Fruit fly (Drosophila melanogaster): Measurements from ENCODE around the gene CG34178.

Gene CG34178

DNA sequence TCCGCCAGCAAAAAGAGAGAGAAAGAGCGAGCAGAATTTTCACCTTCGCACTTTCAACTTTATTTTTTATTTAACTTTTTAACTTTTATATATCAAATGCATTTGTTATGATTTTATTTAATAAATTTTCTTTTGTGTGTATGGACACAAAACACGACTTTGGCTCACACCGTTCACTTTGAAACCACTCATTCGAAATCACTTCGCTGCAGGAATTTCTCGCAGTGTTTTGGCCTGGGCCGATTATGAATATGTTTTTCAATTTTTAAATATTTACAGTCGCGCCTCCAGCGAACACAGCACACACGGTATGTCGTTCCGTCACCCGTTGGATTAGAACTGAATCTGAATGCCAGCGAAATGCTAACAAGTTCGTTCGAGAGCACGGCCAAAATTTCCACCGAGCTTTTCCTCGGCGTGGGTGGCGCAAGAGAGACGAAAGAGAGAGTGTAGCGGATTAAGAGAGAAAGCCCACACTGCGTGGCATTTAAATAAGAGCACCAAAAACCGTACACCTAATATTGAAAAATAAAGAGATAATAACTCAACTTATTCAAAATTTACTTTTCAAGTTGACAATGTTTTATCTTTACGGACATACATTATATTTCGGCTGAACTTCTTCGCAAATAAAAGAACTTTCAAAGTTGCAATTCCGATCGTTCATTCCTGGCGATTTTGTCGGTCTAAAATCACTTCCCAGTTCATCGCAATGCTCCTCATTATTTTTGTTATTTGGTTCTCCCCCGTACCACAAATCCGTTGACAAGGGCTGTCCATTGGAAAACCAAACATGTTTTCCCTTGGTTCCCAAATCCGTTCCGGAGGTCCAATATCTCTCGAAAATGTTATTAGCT lies 7.4 kb downstream of the CG34178 start, which contains the start of gene CG15431 (continued):
- TF ChIP-seq CG17328 (GFP tag; IDR thresholded peaks at IDR 0.05) = 0 out of 2 replicates have a peak, but pooled peaks have one; percentile 36
- no peak for TF ChIP-seq sqz (GFP tag; optimal IDR thresholded peaks at IDR 0.05)
- TF ChIP-seq Chrac-16 (GFP tag; optimal IDR thresholded peaks at IDR 0.05) = no peak
- TF ChIP-seq NC2β (GFP tag; optimal IDR thresholded peaks at IDR 0.05) = no peak
- peak; percentile 19 for TF ChIP-seq Hand (GFP tag; optimal IDR thresholded peaks at IDR 0.05)
- no peak for TF ChIP-seq inv (GFP tag; IDR thresholded peaks at IDR 0.05; ENCODE audit: partially characterized antibody)
- peak; percentile 79 for TF ChIP-seq CG7556 (GFP tag; optimal IDR thresholded peaks at IDR 0.05)
- TF ChIP-seq nerfin-2 (GFP tag; IDR thresholded peaks at IDR 0.05; ENCODE audit: partially characterized antibody) = no peak
- no peak for TF ChIP-seq CG11696 (GFP tag; IDR thresholded peaks at IDR 0.05)
- no peak for TF ChIP-seq oc (tag; optimal IDR thresholded peaks at IDR 0.05)
- peak; percentile 55; the same call in 1 of the 2 replicates for TF ChIP-seq Ada2b (GFP tag; IDR thresholded peaks at IDR 0.05)
- TF ChIP-seq mam (GFP tag; optimal IDR thresholded peaks at IDR 0.05) = peak; percentile 44
- no peak for TF ChIP-seq danr (GFP tag; IDR thresholded peaks at IDR 0.05)
- no peak for TF ChIP-seq sc (optimal IDR thresholded peaks at IDR 0.05)
- no peak for TF ChIP-seq sc (GFP tag; optimal IDR thresholded peaks at IDR 0.05)
- no peak for TF ChIP-seq maf-S (GFP tag; optimal IDR thresholded peaks at IDR 0.05)
- peak; percentile 65; the same call in 2 of the 3 replicates for TF ChIP-seq H15 (GFP tag; IDR thresholded peaks at IDR 0.05)
- TF ChIP-seq Ets65A (GFP tag) = peak; percentile 71
- TF ChIP-seq CG8944 (GFP tag; optimal IDR thresholded peaks at IDR 0.05) = no peak
- TF ChIP-seq tna (GFP tag; IDR thresholded peaks at IDR 0.05; ENCODE audit: partially characterized antibody) = no peak
- no peak for TF ChIP-seq CG1792 (GFP tag; optimal IDR thresholded peaks at IDR 0.05)
- no peak for TF ChIP-seq pnt (GFP tag; optimal IDR thresholded peaks at IDR 0.05)
- TF ChIP-seq Neu2 (GFP tag; optimal IDR thresholded peaks at IDR 0.05; ENCODE audit: borderline replicate concordance) = no peak
- peak; percentile 76 for TF ChIP-seq vvl (GFP tag; IDR thresholded peaks at IDR 0.05)
- TF ChIP-seq ems (GFP tag; optimal IDR thresholded peaks at IDR 0.05) = peak; percentile 20
- peak; percentile 59 for TF ChIP-seq sisA (GFP tag; IDR thresholded peaks at IDR 0.05)
- TF ChIP-seq CG11085 (GFP tag; IDR thresholded peaks at IDR 0.05) = no peak
- TF ChIP-seq CG15479 (GFP tag; optimal IDR thresholded peaks at IDR 0.05) = no peak
- no peak for TF ChIP-seq CG10565 (GFP tag; optimal IDR thresholded peaks at IDR 0.05)
- peak; percentile 25; the same call in 1 of the 2 replicates for TF ChIP-seq CG4404 (GFP tag; IDR thresholded peaks at IDR 0.05)
- no peak for TF ChIP-seq dan (GFP tag; IDR thresholded peaks at IDR 0.05)
- no peak for TF ChIP-seq CG34376 (GFP tag; optimal IDR thresholded peaks at IDR 0.05)
- no peak for TF ChIP-seq grn (GFP tag; optimal IDR thresholded peaks at IDR 0.05)
- TF ChIP-seq CG7839 (tag; optimal IDR thresholded peaks at IDR 0.05) = peak; percentile 61
- TF ChIP-seq CG7987 (GFP tag; optimal IDR thresholded peaks at IDR 0.05) = no peak
- no peak for TF ChIP-seq CG8089 (GFP tag; optimal IDR thresholded peaks at IDR 0.05)
- TF ChIP-seq CG12769 (tag; optimal IDR thresholded peaks at IDR 0.05) = no peak
- TF ChIP-seq ssp (GFP tag; IDR thresholded peaks at IDR 0.05) = 0 out of 2 replicates have a peak, but pooled peaks have one; percentile 20
- TF ChIP-seq chn (GFP tag; optimal IDR thresholded peaks at IDR 0.05) = peak; percentile 14
- TF ChIP-seq CG9932 (GFP tag; IDR thresholded peaks at IDR 0.05) = peak; percentile 61
- no peak for TF ChIP-seq pum (GFP tag; optimal IDR thresholded peaks at IDR 0.05)
- TF ChIP-seq CG13624 (GFP tag; optimal IDR thresholded peaks at IDR 0.05) = peak; percentile 25
- TF ChIP-seq Dref (GFP tag; IDR thresholded peaks at IDR 0.05) = no peak
- no peak for TF ChIP-seq otp (GFP tag; IDR thresholded peaks at IDR 0.05)
- TF ChIP-seq Dip2 (GFP tag; IDR thresholded peaks at IDR 0.05) = no peak
- TF ChIP-seq CG7963 (GFP tag; IDR thresholded peaks at IDR 0.05; ENCODE audit: partially characterized antibody) = no peak
- peak; percentile 61 for TF ChIP-seq grau (tag; optimal IDR thresholded peaks at IDR 0.05)
- peak; percentile 33 for TF ChIP-seq CG12942 (GFP tag; optimal IDR thresholded peaks at IDR 0.05)
- TF ChIP-seq CG12236 (GFP tag; optimal IDR thresholded peaks at IDR 0.05) = no peak
- peak; percentile 15 for TF ChIP-seq CG13894 (tag; optimal IDR thresholded peaks at IDR 0.05)
